Fruit fly (Drosophila melanogaster) whole organism, prepupa: ENCODE results near the gene mub.

Source experiments
- CG10669 ChIP-seq: fragments of 200-800 bp; sonication (Bioruptor generic); optimal IDR thresholded peaks from 3 replicates; lab custom pipeline; 2018; ENCODE audit warnings: missing biosample characterization, mild to moderate bottlenecking, missing genetic modification characterization, moderate library complexity
- CG11902 ChIP-seq: fragments of 200-800 bp; sonication (Bioruptor generic); optimal IDR thresholded peaks from 3 replicates; lab custom pipeline; 2016; ENCODE audit warnings: missing biosample characterization, missing genetic modification characterization
- CG15336 ChIP-seq: fragments of 200-800 bp; sonication (Bioruptor generic); IDR thresholded peaks from 2 replicates; pipeline ENCODE4 v1.3.6; 2022; ENCODE audit warnings: missing biosample characterization, missing genetic modification characterization
- CG1621 ChIP-seq: fragments of 200-800 bp; sonication (Bioruptor generic); optimal IDR thresholded peaks from 3 replicates; lab custom pipeline; 2018; ENCODE audit warnings: missing biosample characterization, mild to moderate bottlenecking, missing genetic modification characterization
- CG3032 ChIP-seq: fragments of 200-800 bp; optimal IDR thresholded peaks from 2 replicates; lab custom pipeline; 2019; ENCODE audit warnings: missing biosample characterization, mild to moderate bottlenecking, missing genetic modification characterization, moderate library complexity
- CG31627 ChIP-seq: fragments of 200-800 bp; sonication (Bioruptor generic); optimal IDR thresholded peaks from 3 replicates; lab custom pipeline; 2016; ENCODE audit warnings: missing biosample characterization, missing genetic modification characterization
- CG32006 ChIP-seq: fragments of 200-800 bp; sonication (Bioruptor generic); optimal IDR thresholded peaks from 3 replicates; lab custom pipeline; 2017; ENCODE audit warnings: missing biosample characterization, mild to moderate bottlenecking, missing genetic modification characterization
- CG34406 ChIP-seq: fragments of 200-800 bp; sonication (Bioruptor generic); optimal IDR thresholded peaks from 3 replicates; lab custom pipeline; 2016; ENCODE audit warnings: missing biosample characterization, missing genetic modification characterization
- CG3919 ChIP-seq: fragments of 200-800 bp; sonication (Bioruptor generic); optimal IDR thresholded peaks from 3 replicates; lab custom pipeline; 2016; ENCODE audit warnings: missing biosample characterization, missing genetic modification characterization
- CG4318 ChIP-seq: fragments of 200-800 bp; sonication (Bioruptor generic); optimal IDR thresholded peaks from 3 replicates; lab custom pipeline; 2017; ENCODE audit warnings: missing biosample characterization, mild to moderate bottlenecking, missing genetic modification characterization
- CG6163 ChIP-seq: fragments of 200-800 bp; sonication (Bioruptor generic); IDR thresholded peaks from 3 replicates; pipeline ENCODE4 v1.3.6; 2022; ENCODE audit warnings: missing biosample characterization, missing genetic modification characterization
- CG6808 ChIP-seq: fragments of 200-800 bp; sonication (Bioruptor generic); optimal IDR thresholded peaks from 3 replicates; lab custom pipeline; 2017; ENCODE audit warnings: missing biosample characterization, missing genetic modification characterization, mild to moderate bottlenecking, moderate library complexity, missing genetic modification reagents
- CG7368 ChIP-seq: fragments of 200-800 bp; sonication (Bioruptor generic); optimal IDR thresholded peaks from 3 replicates; lab custom pipeline; 2016; ENCODE audit warnings: missing biosample characterization, missing genetic modification characterization
- CG8119 ChIP-seq: fragments of 200-800 bp; sonication (Bioruptor generic); IDR thresholded peaks from 3 replicates; pipeline ENCODE4 v1.3.6; 2022; ENCODE audit warnings: missing biosample characterization, missing genetic modification characterization
- CG8632 ChIP-seq: fragments of 200-800 bp; sonication (Bioruptor generic); optimal IDR thresholded peaks from 3 replicates; lab custom pipeline; 2016; ENCODE audit warnings: missing biosample characterization, missing genetic modification characterization
- CG9139 ChIP-seq: fragments of 200-800 bp; sonication (Bioruptor generic); optimal IDR thresholded peaks from 3 replicates; lab custom pipeline; 2017; ENCODE audit warnings: missing biosample characterization, mild to moderate bottlenecking, missing genetic modification characterization
- Eip75B ChIP-seq: fragments of 200-800 bp; sonication (Bioruptor generic); optimal IDR thresholded peaks from 3 replicates; lab custom pipeline; 2016; ENCODE audit warnings: missing biosample characterization, missing genetic modification characterization
- Eip93F ChIP-seq: fragments of 200-800 bp; sonication (Bioruptor generic); optimal IDR thresholded peaks from 2 replicates; lab custom pipeline; 2016; ENCODE audit warnings: missing biosample characterization, mild to moderate bottlenecking, missing genetic modification characterization
- Ets21C ChIP-seq: fragments of 200-800 bp; sonication (Bioruptor generic); optimal IDR thresholded peaks from 3 replicates; lab custom pipeline; 2016; ENCODE audit warnings: missing biosample characterization, missing genetic modification characterization
- Ets96B ChIP-seq: fragments of 200-800 bp; optimal IDR thresholded peaks from 2 replicates; lab custom pipeline; 2019; ENCODE audit warnings: missing biosample characterization, mild to moderate bottlenecking, missing genetic modification characterization, moderate library complexity
- Gug ChIP-seq: fragments of 200-800 bp; sonication (Bioruptor generic); IDR thresholded peaks from 2 replicates; pipeline ENCODE4 v1.3.6; 2022; ENCODE audit warnings: missing biosample characterization, missing genetic modification characterization
- Hr38 ChIP-seq: sonication (Bioruptor generic); optimal IDR thresholded peaks from 2 replicates; lab custom pipeline; 2016; ENCODE audit warnings: missing biosample characterization, missing genetic modification characterization
- Hr39 ChIP-seq: fragments of 200-800 bp; sonication (Bioruptor generic); optimal IDR thresholded peaks from 2 replicates; lab custom pipeline; 2016; ENCODE audit warnings: missing biosample characterization, missing genetic modification characterization
- Hr4 ChIP-seq: fragments of 200-800 bp; sonication (Bioruptor generic); optimal IDR thresholded peaks from 3 replicates; lab custom pipeline; 2016; ENCODE audit warnings: missing biosample characterization, missing genetic modification characterization
- Lpt ChIP-seq: fragments of 200-800 bp; sonication (Bioruptor generic); optimal IDR thresholded peaks from 3 replicates; lab custom pipeline; 2016; ENCODE audit warnings: missing biosample characterization, missing genetic modification characterization
- Met ChIP-seq: fragments of 200-800 bp; sonication (Bioruptor generic); optimal IDR thresholded peaks from 3 replicates; lab custom pipeline; 2016; ENCODE audit warnings: missing biosample characterization, missing genetic modification characterization
- OdsH ChIP-seq: fragments of 200-800 bp; sonication (Bioruptor generic); optimal IDR thresholded peaks from 3 replicates; lab custom pipeline; 2016; ENCODE audit warnings: missing biosample characterization, missing genetic modification characterization
- Smox ChIP-seq: fragments of 200-800 bp; sonication (Bioruptor generic); optimal IDR thresholded peaks from 3 replicates; lab custom pipeline; 2016; ENCODE audit warnings: missing biosample characterization, missing genetic modification characterization
- Sox102F ChIP-seq: fragments of 200-800 bp; sonication (Bioruptor generic); optimal IDR thresholded peaks from 2 replicates; lab custom pipeline; 2016; ENCODE audit warnings: missing biosample characterization, mild to moderate bottlenecking, missing genetic modification characterization
- Sox14 ChIP-seq: fragments of 200-800 bp; sonication (Bioruptor generic); optimal IDR thresholded peaks from 3 replicates; lab custom pipeline; 2016; ENCODE audit warnings: missing biosample characterization, missing genetic modification characterization
- Sox15 ChIP-seq: fragments of 200-800 bp; sonication (Bioruptor generic); optimal IDR thresholded peaks from 3 replicates; lab custom pipeline; 2016; ENCODE audit warnings: missing biosample characterization, missing genetic modification characterization
- achi ChIP-seq: fragments of 200-800 bp; sonication (Bioruptor generic); optimal IDR thresholded peaks from 3 replicates; lab custom pipeline; 2016; ENCODE audit warnings: missing biosample characterization, missing genetic modification characterization
- dac ChIP-seq: fragments of 200-800 bp; sonication (Bioruptor generic); optimal IDR thresholded peaks from 2 replicates; lab custom pipeline; 2017; ENCODE audit warnings: missing biosample characterization, mild to moderate bottlenecking, missing genetic modification characterization
- dsx ChIP-seq: fragments of 200-800 bp; optimal IDR thresholded peaks from 3 replicates; lab custom pipeline; 2019; ENCODE audit warnings: missing biosample characterization, mild to moderate bottlenecking, missing genetic modification characterization, moderate library complexity; ENCODE audit not compliant: poor library complexity, severe bottlenecking
- eg ChIP-seq: fragments of 200-800 bp; sonication (Bioruptor generic); IDR thresholded peaks from 3 replicates; pipeline ENCODE4 v1.3.6; 2022; ENCODE audit warnings: missing biosample characterization, missing genetic modification characterization
- fd59A ChIP-seq: fragments of 200-800 bp; sonication (Bioruptor generic); optimal IDR thresholded peaks from 2 replicates; lab custom pipeline; 2017; ENCODE audit warnings: missing biosample characterization, mild to moderate bottlenecking, missing genetic modification characterization, missing genetic modification reagents
- fd85E ChIP-seq: fragments of 200-800 bp; sonication (Bioruptor generic); optimal IDR thresholded peaks from 3 replicates; lab custom pipeline; 2016; ENCODE audit warnings: missing biosample characterization, missing genetic modification characterization
- fkh ChIP-seq: fragments of 200-800 bp; sonication (Bioruptor generic); optimal IDR thresholded peaks from 3 replicates; lab custom pipeline; 2017; ENCODE audit warnings: missing biosample characterization, mild to moderate bottlenecking, missing genetic modification characterization, moderate library complexity
- net ChIP-seq: fragments of 200-800 bp; sonication (Bioruptor generic); optimal IDR thresholded peaks from 3 replicates; lab custom pipeline; 2016; ENCODE audit warnings: missing biosample characterization, missing genetic modification characterization
- pdm3 ChIP-seq: fragments of 200-800 bp; sonication (Bioruptor generic); optimal IDR thresholded peaks from 3 replicates; lab custom pipeline; 2016; ENCODE audit warnings: missing biosample characterization, missing genetic modification characterization
- salr ChIP-seq, 2 experiments: fragments of 200-800 bp; sonication (Bioruptor generic); optimal IDR thresholded peaks; 3 replicates each; lab custom pipeline; 2016 to 2018; ENCODE audit warnings: missing biosample characterization in 2 of 2, missing genetic modification characterization in 2 of 2, mild to moderate bottlenecking in 1 of 2
- spab ChIP-seq: fragments of 200-800 bp; sonication (Bioruptor generic); optimal IDR thresholded peaks from 2 replicates; lab custom pipeline; 2017; ENCODE audit warnings: missing biosample characterization, mild to moderate bottlenecking, missing genetic modification characterization, missing genetic modification reagents
- svp ChIP-seq: fragments of 200-800 bp; sonication (Bioruptor generic); peaks from one replicate; lab custom pipeline; 2016; ENCODE audit warnings: missing biosample characterization, missing genetic modification characterization
- topi ChIP-seq: fragments of 200-800 bp; sonication (Bioruptor generic); optimal IDR thresholded peaks from 3 replicates; lab custom pipeline; 2016; ENCODE audit warnings: missing biosample characterization, missing genetic modification characterization
- vri ChIP-seq: fragments of 200-800 bp; sonication (Bioruptor generic); optimal IDR thresholded peaks from 3 replicates; lab custom pipeline; 2016; ENCODE audit warnings: missing biosample characterization, mild to moderate bottlenecking, missing genetic modification characterization

The mub gene

DNA sequence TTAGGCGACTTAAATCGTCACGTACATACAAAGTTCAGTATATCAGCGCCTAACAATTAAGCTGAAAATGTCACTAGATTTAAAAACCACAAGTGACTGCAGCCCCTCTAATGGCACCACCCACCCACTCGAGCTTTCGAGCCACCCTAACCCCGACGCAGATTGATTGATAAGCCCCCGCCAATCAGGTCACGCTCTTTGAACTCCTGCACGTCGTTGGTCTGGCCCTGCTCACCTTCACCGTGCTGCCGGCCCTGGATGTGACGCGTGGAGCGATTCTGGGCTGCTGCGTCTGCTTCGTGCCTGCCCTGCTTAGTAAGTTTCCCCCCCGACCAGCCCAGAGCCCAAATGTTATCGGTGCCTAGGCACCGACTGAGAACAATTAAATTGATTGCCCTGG, 118.7 kb downstream of the mub start:
- TF ChIP-seq svp (GFP tag; lab: Kevin White, UChicago), result peak; percentile 80
- TF ChIP-seq Ets96B (tag; lab: Kevin White, UChicago), result no peak
- TF ChIP-seq CG4318 (GFP tag; lab: Kevin White, UChicago), result no peak

- TF ChIP-seq vri (GFP tag; lab: Kevin White, UChicago) (peak; percentile 65), svp (GFP tag; lab: Kevin White, UChicago) (peak; percentile 99), Eip93F (peak; percentile 76), dac (GFP tag; lab: Kevin White, UChicago) (no peak), salr (GFP tag; optimal IDR thresholded peaks at IDR 0.05; lab: Kevin White, UChicago) (no peak), CG8119 (GFP tag; lab: Robert Waterston, UW) (no peak)
- TF ChIP-seq, all 60 proteins: peak for 3
Observed at dm6 chr3L:21971735-21972134, 127.1 kb downstream of the mub start, which contains the start of gene P5CS. Gene P5CS, plus strand, starts transcription at chr3L:21972002.

dm6 chr3L:21972162-21973022, 127.8 kb downstream of the mub start:
- TF ChIP-seq Sox14 (GFP tag; lab: Kevin White, UChicago) (peak; percentile 61), Ets21C (GFP tag; lab: Kevin White, UChicago) (peak; percentile 28), CG1621 (peak; percentile 12), Eip75B (GFP tag; lab: Kevin White, UChicago) (peak; percentile 19), eg (GFP tag; lab: Robert Waterston, UW) (peak; percentile 52; the same call in 1 of the 3 replicates), CG6163 (GFP tag; lab: Robert Waterston, UW) (0 out of 3 replicates have a peak, but pooled peaks have one; percentile 37), CG6808 (peak; percentile 30), CG10669 (peak; percentile 22), CG32006 (GFP tag; lab: Kevin White, UChicago) (peak; percentile 58), CG9139 (GFP tag; lab: Kevin White, UChicago) (no peak), CG34406 (GFP tag; lab: Kevin White, UChicago) (peak; percentile 14), pdm3 (GFP tag; lab: Kevin White, UChicago) (peak; percentile 39), Eip93F (no peak), fd59A (no peak), fd85E (GFP tag; lab: Kevin White, UChicago) (no peak), dac (GFP tag; lab: Kevin White, UChicago) (no peak), Sox15 (GFP tag; lab: Kevin White, UChicago) (no peak), spab (GFP tag; lab: Kevin White, UChicago) (no peak), Hr39 (peak; percentile 51), CG8119 (GFP tag; lab: Robert Waterston, UW) (peak; percentile 68; the same call in 2 of the 3 replicates), Lpt (GFP tag; lab: Kevin White, UChicago) (no peak), achi (GFP tag; lab: Kevin White, UChicago) (peak; percentile 24), Gug (GFP tag; lab: Robert Waterston, UW) (0 out of 2 replicates have a peak, but pooled peaks have one; percentile 8), Hr4 (peak; percentile 44), salr (GFP tag; optimal IDR thresholded peaks at IDR 0.05; lab: Kevin White, UChicago) (no peak), CG3919 (GFP tag; lab: Kevin White, UChicago) (peak; percentile 31), Smox (GFP tag; lab: Kevin White, UChicago) (peak; percentile 49), dsx (GFP tag; lab: Kevin White, UChicago) (no peak), Met (GFP tag; lab: Kevin White, UChicago) (peak; percentile 71), Sox102F (GFP tag; lab: Kevin White, UChicago) (peak; percentile 40), Ets96B (tag; lab: Kevin White, UChicago) (peak; percentile 51), CG4318 (GFP tag; lab: Kevin White, UChicago) (no peak), net (peak; percentile 43), CG11902 (GFP tag; lab: Kevin White, UChicago) (no peak), topi (GFP tag; lab: Kevin White, UChicago) (peak; percentile 18), CG15336 (no peak), OdsH (GFP tag; lab: Kevin White, UChicago) (peak; percentile 44), CG31627 (GFP tag; lab: Kevin White, UChicago) (peak; percentile 24), CG7368 (no peak), CG3032 (tag; lab: Kevin White, UChicago) (no peak), fkh (GFP tag; lab: Kevin White, UChicago) (no peak), CG8632 (GFP tag; lab: Kevin White, UChicago) (no peak), Hr38 (no peak)
